Worm (Caenorhabditis elegans) whole organism, young adult: ENCODE measurements around the gene grl-25.

Source experiments
- B0261.1 ChIP-seq: sonication (generic microtip); optimal IDR thresholded peaks from 2 replicates; lab custom pipeline; 2016; ENCODE audit warnings: mild to moderate bottlenecking, missing genetic modification characterization, moderate library complexity, missing compliant biosample characterization
- F22D6.2 ChIP-seq: sonication (generic microtip); optimal IDR thresholded peaks from 2 replicates; lab custom pipeline; 2016; ENCODE audit warnings: mild to moderate bottlenecking, missing genetic modification characterization, missing compliant biosample characterization
- F55B11.4 ChIP-seq: sonication (generic microtip); optimal IDR thresholded peaks from 2 replicates; lab custom pipeline; 2016; ENCODE audit warnings: missing compliant biosample characterization, missing genetic modification characterization, borderline replicate concordance; ENCODE audit not compliant: insufficient read depth
- K11D2.4 ChIP-seq: fragments of 200-800 bp; sonication (Bioruptor generic); IDR thresholded peaks from 2 replicates; pipeline ENCODE4 v1.3.6; 2022; ENCODE audit warnings: missing genetic modification reagents, missing genetic modification characterization, missing compliant biosample characterization
- T07F8.4 ChIP-seq: sonication (generic microtip); optimal IDR thresholded peaks from 2 replicates; lab custom pipeline; 2016; ENCODE audit warnings: mild to moderate bottlenecking, missing genetic modification characterization, moderate library complexity, missing compliant biosample characterization
- ceh-40 ChIP-seq: fragments of 200-800 bp; sonication (Bioruptor generic); IDR thresholded peaks from 2 replicates; pipeline ENCODE4 v1.3.6; 2022; ENCODE audit warnings: missing genetic modification characterization, missing compliant biosample characterization
- ekl-4 ChIP-seq: fragments of 200-800 bp; sonication (Bioruptor generic); IDR thresholded peaks from 2 replicates; pipeline ENCODE4 v1.3.6; 2022; ENCODE audit warnings: missing genetic modification reagents, missing genetic modification characterization, missing compliant biosample characterization
- ets-4 ChIP-seq: fragments of 200-800 bp; sonication (Bioruptor generic); optimal IDR thresholded peaks from 2 replicates; lab custom pipeline; 2018; ENCODE audit warnings: mild to moderate bottlenecking, missing genetic modification characterization, missing compliant biosample characterization
- hsf-1 ChIP-seq: fragments of 200-800 bp; sonication (Bioruptor generic); IDR thresholded peaks from 2 replicates; pipeline ENCODE4 v1.3.6; 2022; ENCODE audit warnings: missing genetic modification reagents, missing genetic modification characterization, missing compliant biosample characterization
- madf-10 ChIP-seq: sonication (generic microtip); optimal IDR thresholded peaks from 2 replicates; lab custom pipeline; 2016; ENCODE audit warnings: mild to moderate bottlenecking, missing genetic modification characterization, missing compliant biosample characterization
- mxl-1 ChIP-seq: sonication (generic microtip); optimal IDR thresholded peaks from 2 replicates; lab custom pipeline; 2016; ENCODE audit warnings: missing genetic modification characterization, missing compliant biosample characterization
- nfya-1 ChIP-seq: sonication (generic microtip); optimal IDR thresholded peaks from 2 replicates; lab custom pipeline; 2017; ENCODE audit warnings: antibody characterized with exemption, missing compliant biosample characterization, missing genetic modification characterization, borderline replicate concordance; ENCODE audit not compliant: insufficient read depth
- somi-1 ChIP-seq: fragments of 200-800 bp; sonication (Bioruptor generic); optimal IDR thresholded peaks from 2 replicates; lab custom pipeline; 2018; ENCODE audit warnings: mild to moderate bottlenecking, missing genetic modification characterization, missing compliant biosample characterization
- unc-130 ChIP-seq: sonication (generic microtip); optimal IDR thresholded peaks from 2 replicates; lab custom pipeline; 2016; ENCODE audit warnings: missing genetic modification reagents, missing genetic modification characterization, missing compliant biosample characterization

DNA sequence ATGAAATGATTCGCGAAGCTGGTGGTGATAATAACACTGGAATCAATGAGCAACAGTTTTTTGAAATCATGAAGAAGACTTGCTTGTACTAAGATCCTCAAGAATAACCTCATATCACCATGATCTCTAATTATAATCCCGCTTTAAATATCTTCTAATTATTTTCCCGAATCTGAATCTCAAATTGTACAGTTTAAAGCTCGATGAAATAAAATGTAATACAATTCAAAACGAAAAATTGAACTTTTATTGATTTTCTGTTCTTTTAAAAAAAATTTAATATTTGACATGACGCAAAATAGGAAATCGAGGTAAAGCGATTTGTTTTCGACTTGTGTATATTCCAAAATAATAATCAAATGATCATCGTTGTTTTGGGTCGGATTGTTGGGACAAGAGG, 12.7 kb downstream of the grl-25 start:
- TF ChIP-seq unc-130, result no peak
- no peak for TF ChIP-seq ceh-40 (GFP tag; lab: Robert Waterston, UW)
- no peak for TF ChIP-seq K11D2.4
- no peak for TF ChIP-seq madf-10 (tag; lab: Kevin White, UChicago)
- no peak for TF ChIP-seq nfya-1 (tag; lab: Kevin White, UChicago)
- no peak for TF ChIP-seq F55B11.4 (tag; lab: Kevin White, UChicago)
- peak; percentile 38 for TF ChIP-seq somi-1 (GFP tag; lab: Kevin White, UChicago)
- no peak for TF ChIP-seq T07F8.4
- peak; percentile 47; the same call in 1 of the 2 replicates for TF ChIP-seq hsf-1 (GFP tag; lab: Robert Waterston, UW)
- no peak for TF ChIP-seq ets-4 (GFP tag; lab: Kevin White, UChicago)
- peak; percentile 7 for TF ChIP-seq F22D6.2 (tag; lab: Kevin White, UChicago)
- peak; percentile 74; the same call in 1 of the 2 replicates for TF ChIP-seq ekl-4
- no peak for TF ChIP-seq B0261.1
- no peak for TF ChIP-seq mxl-1
